Fruit fly (Drosophila melanogaster): ENCODE results near the gene se.

DNA sequence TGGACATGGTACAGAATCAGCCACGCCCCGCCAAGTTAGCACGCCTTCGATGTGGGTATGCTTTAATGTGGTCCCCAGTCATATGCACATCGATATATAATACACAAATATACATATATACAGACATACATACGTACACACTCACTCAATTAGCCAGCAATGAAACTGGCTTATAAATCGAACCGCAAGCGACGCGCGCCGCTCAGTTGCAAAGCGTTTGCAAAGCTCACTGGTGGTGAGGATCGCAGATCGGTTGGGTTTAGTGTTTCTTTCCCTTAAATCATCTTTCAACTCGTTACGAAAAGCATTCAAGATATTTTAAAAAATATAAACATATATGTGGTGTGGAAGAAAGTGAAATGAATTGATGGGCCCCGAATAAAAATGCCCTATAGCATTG lies 8.2 kb downstream of the se start:
- TF ChIP-seq CTCF (optimal IDR thresholded peaks at IDR 0.05) (no peak), CG8478 (optimal IDR thresholded peaks at IDR 0.05) (no peak)

All from S2 (cell line).